Worm (Caenorhabditis elegans): ENCODE data around the gene pak-2.

The pak-2 gene

ce11 chrV:11030675-11031074, 8.6 kb downstream of the pak-2 start:
- TF ChIP-seq nhr-237 (tag; optimal IDR thresholded peaks at IDR 0.05) (no peak), ztf-11 (tag; optimal IDR thresholded peaks at IDR 0.05) (no peak), lin-32 (GFP tag; optimal IDR thresholded peaks at IDR 0.05) (no peak), elt-1 (tag; optimal IDR thresholded peaks at IDR 0.05; ENCODE audit: borderline replicate concordance, insufficient read depth) (no peak), ham-2 (GFP tag; optimal IDR thresholded peaks at IDR 0.05) (no peak), nhr-76 (tag; optimal IDR thresholded peaks at IDR 0.05) (no peak), blmp-1 (tag; optimal IDR thresholded peaks at IDR 0.05) (no peak), ceh-43 (GFP tag; optimal IDR thresholded peaks at IDR 0.05) (no peak), bed-3 (GFP tag; optimal IDR thresholded peaks at IDR 0.05) (no peak), nhr-28 (tag; optimal IDR thresholded peaks at IDR 0.05) (no peak), nhr-2 (tag; optimal IDR thresholded peaks at IDR 0.05) (no peak), drap-1 (GFP tag; optimal IDR thresholded peaks at IDR 0.05) (no peak), elt-3 (tag; optimal IDR thresholded peaks at IDR 0.05) (no peak)

ce11 chrV:11029309-11029708, 9.9 kb downstream of the pak-2 start:
- no peak for TF ChIP-seq lin-13 (tag; optimal IDR thresholded peaks at IDR 0.05)
- peak; percentile 3 for TF ChIP-seq hlh-1 (tag; optimal IDR thresholded peaks at IDR 0.05)
- TF ChIP-seq cnd-1 (tag; optimal IDR thresholded peaks at IDR 0.05): peak; percentile 32
- TF ChIP-seq sptf-1 (tag; optimal IDR thresholded peaks at IDR 0.05): peak; percentile 66
- no peak for TF ChIP-seq mls-2 (tag; optimal IDR thresholded peaks at IDR 0.05)
- no peak for TF ChIP-seq unc-39 (tag; optimal IDR thresholded peaks at IDR 0.05)
- no peak for TF ChIP-seq unc-120 (tag; optimal IDR thresholded peaks at IDR 0.05; ENCODE audit: poor library complexity, severe bottlenecking)
- peak; percentile 4 for TF ChIP-seq lin-32 (GFP tag; optimal IDR thresholded peaks at IDR 0.05)
- TF ChIP-seq lsy-2 (tag; optimal IDR thresholded peaks at IDR 0.05): peak; percentile 16
- TF ChIP-seq ces-1 (GFP tag; optimal IDR thresholded peaks at IDR 0.05): peak; percentile 25
- peak; percentile 49 for TF ChIP-seq nhr-237 (tag; optimal IDR thresholded peaks at IDR 0.05)

ce11 chrV:11027740-11028139, 11.5 kb downstream of the pak-2 start:
- no peak for TF ChIP-seq tbx-8 (GFP tag; optimal IDR thresholded peaks at IDR 0.05)
- TF ChIP-seq mab-5 (tag; optimal IDR thresholded peaks at IDR 0.05): no peak
- TF ChIP-seq ceh-83 (GFP tag; optimal IDR thresholded peaks at IDR 0.05): no peak
- TF ChIP-seq sptf-1 (tag; optimal IDR thresholded peaks at IDR 0.05): no peak
- no peak for TF ChIP-seq ztf-11 (tag; optimal IDR thresholded peaks at IDR 0.05)
- TF ChIP-seq nhr-76 (tag; optimal IDR thresholded peaks at IDR 0.05): no peak
- no peak for TF ChIP-seq flh-1 (GFP tag; optimal IDR thresholded peaks at IDR 0.05)

- no peak for TF ChIP-seq elt-1 (tag; optimal IDR thresholded peaks at IDR 0.05; ENCODE audit: borderline replicate concordance, insufficient read depth)
- TF ChIP-seq nhr-2 (tag; optimal IDR thresholded peaks at IDR 0.05): no peak
- no peak for TF ChIP-seq unc-120 (tag; optimal IDR thresholded peaks at IDR 0.05; ENCODE audit: poor library complexity, severe bottlenecking)
- no peak for TF ChIP-seq nhr-12 (tag; optimal IDR thresholded peaks at IDR 0.05)
- TF ChIP-seq pha-4 (tag; optimal IDR thresholded peaks at IDR 0.05): no peak
- TF ChIP-seq bed-3 (GFP tag; optimal IDR thresholded peaks at IDR 0.05): no peak
- TF ChIP-seq cnd-1 (tag; optimal IDR thresholded peaks at IDR 0.05): no peak
- no peak for TF ChIP-seq flh-1 (GFP tag; optimal IDR thresholded peaks at IDR 0.05)
- no peak for TF ChIP-seq lin-13 (tag; optimal IDR thresholded peaks at IDR 0.05)
- TF ChIP-seq tbx-8 (GFP tag; optimal IDR thresholded peaks at IDR 0.05): no peak
- TF ChIP-seq snpc-4 (tag; optimal IDR thresholded peaks at IDR 0.05): no peak
- no peak for TF ChIP-seq lsy-2 (tag; optimal IDR thresholded peaks at IDR 0.05)
- TF ChIP-seq ces-1 (GFP tag; optimal IDR thresholded peaks at IDR 0.05): no peak
- no peak for TF ChIP-seq blmp-1 (tag; optimal IDR thresholded peaks at IDR 0.05)
- TF ChIP-seq unc-39 (tag; optimal IDR thresholded peaks at IDR 0.05): no peak
- no peak for TF ChIP-seq mep-1 (tag; optimal IDR thresholded peaks at IDR 0.05)
These were observed 16.4 kb downstream of the pak-2 start, which contains the start of the genes C13G3.12 and hot-6 for ce11 chrV:11022817-11023216. C13G3.12 (minus strand) TSS chrV:11022917. hot-6 (minus strand) TSS chrV:11022937.

- TF ChIP-seq flh-1 (GFP tag; optimal IDR thresholded peaks at IDR 0.05) (no peak), sptf-1 (tag; optimal IDR thresholded peaks at IDR 0.05) (no peak), ces-1 (GFP tag; optimal IDR thresholded peaks at IDR 0.05) (no peak), lin-32 (GFP tag; optimal IDR thresholded peaks at IDR 0.05) (no peak), lsy-2 (tag; optimal IDR thresholded peaks at IDR 0.05) (no peak), pha-4 (tag; optimal IDR thresholded peaks at IDR 0.05) (no peak)
These were observed 22.2 kb downstream of the pak-2 start for ce11 chrV:11016846-11017553.

All from whole organism, mixed stage, embryonic.